Fruit fly (Drosophila melanogaster): Measurements from ENCODE around the gene FucTB.
A peak's percentile ranks its signal among the peaks of the same experiment; 100 is the strongest.

Gene FucTB

DNA sequence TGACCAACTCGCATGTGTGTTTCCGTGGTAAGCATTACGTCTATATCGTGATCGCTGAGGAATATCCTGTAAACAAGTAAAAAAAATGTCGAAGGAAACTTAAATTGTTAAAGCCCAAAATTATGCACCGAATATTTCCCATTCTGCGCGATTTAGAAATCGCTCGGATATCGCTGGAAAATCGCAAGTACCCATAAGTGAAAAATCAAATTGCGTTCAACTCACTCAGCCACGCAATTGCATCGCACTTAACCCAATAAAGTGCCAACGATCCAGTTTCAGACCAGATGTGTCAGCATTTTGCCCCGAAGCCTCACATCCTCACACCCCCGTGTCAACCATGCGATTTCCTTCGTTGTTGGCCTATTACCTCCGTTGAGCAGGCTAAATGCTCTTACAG is 34.5 kb downstream of the FucTB start:
- no peak for TF ChIP-seq dl (GFP tag; optimal IDR thresholded peaks at IDR 0.05; ENCODE audit: insufficient read depth in 1 of 2, partially characterized antibody in 2 of 2)
- no peak for TF ChIP-seq CG9705 (GFP tag; optimal IDR thresholded peaks at IDR 0.05)
- peak; percentile 56 for TF ChIP-seq Myc (optimal IDR thresholded peaks at IDR 0.05)

DNA sequence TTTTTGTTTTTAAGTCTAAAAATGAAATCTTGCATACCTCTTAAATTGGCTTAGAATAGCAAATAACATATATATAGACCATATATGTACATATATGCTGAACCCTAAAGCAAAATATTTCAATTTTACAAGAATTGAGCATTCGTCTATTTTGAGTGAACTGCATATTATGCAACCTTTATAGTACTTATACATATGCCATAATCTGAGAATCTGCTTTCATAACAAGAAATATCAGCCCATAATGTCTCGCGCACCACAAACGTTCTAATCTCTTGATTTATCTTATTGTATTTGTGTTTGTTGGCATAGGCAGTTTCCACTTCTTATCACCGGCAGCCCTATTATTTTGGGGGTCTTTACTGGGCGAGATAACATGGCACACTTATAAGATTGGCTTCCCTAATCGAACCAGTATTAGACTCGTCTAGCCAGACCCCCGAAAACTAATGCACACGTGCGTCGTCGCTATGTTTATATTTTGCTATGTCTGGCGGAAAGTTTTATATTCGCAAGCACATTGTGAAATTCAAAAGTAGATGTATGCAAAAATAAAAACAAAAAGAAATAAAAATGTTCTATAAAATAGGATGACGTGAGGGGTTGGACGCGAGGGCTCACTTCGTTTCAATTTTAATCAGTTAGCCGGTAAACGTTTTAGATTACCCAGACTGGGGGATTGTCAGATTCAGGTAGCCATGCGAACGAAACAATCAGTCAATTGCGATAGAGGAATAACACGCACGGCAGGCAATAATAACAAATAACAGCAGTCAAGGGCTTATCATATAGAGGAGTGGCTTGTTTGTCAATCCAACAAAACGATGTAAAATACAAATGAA is 41.7 kb downstream of the FucTB start:
- peak; percentile 83 for TF ChIP-seq h (GFP tag; optimal IDR thresholded peaks at IDR 0.05)
- TF ChIP-seq br (GFP tag; optimal IDR thresholded peaks at IDR 0.05), result peak; percentile 7
- no peak for TF ChIP-seq Hnf4 (GFP tag; optimal IDR thresholded peaks at IDR 0.05)
- no peak for TF ChIP-seq HLH106 (tag; optimal IDR thresholded peaks at IDR 0.05)

DNA sequence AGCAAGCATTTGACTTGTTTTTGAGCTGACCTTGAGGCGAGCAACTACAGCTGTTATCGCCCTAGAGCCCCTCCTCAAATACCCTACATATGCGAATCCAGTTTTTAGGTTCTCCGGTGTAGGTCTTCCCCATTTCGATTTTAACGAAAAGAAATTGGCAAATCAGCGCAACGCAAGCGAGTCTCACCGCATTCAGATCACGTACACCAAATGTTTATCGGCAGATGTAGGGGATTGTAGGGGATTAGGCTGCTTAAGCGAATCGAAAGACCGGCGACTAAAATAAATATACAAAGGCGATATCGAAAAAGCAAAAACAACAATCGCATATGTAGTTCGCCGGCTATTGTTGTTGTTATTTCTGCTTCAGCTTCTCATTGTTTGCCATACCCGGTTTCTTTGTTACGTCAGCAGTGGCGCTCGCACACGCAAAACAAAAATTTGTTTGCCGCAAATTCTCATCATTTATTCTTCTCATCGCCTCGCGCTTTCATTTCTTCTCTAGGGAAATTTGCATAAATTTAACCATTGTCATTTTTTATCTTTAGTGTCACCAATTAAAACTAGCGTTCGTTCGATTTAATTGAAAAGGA is 42.7 kb downstream of the FucTB start:
- peak; percentile 93 for TF ChIP-seq OdsH (GFP tag; optimal IDR thresholded peaks at IDR 0.05)
- peak in 1 of 2 experiments; percentile 24 for TF ChIP-seq dl (GFP tag; optimal IDR thresholded peaks at IDR 0.05; ENCODE audit: insufficient read depth in 1 of 2, partially characterized antibody in 2 of 2)
- no peak for TF ChIP-seq tai (GFP tag; optimal IDR thresholded peaks at IDR 0.05)
- peak; percentile 73 to 95 for TF ChIP-seq foxo (GFP tag; optimal IDR thresholded peaks at IDR 0.05)
- peak; percentile 97 for TF ChIP-seq fru (GFP tag; optimal IDR thresholded peaks at IDR 0.05)
- TF ChIP-seq Rel (GFP tag; optimal IDR thresholded peaks at IDR 0.05), result no peak
- peak; percentile 58 for TF ChIP-seq Rel (tag; optimal IDR thresholded peaks at IDR 0.05)
- TF ChIP-seq GATAd (GFP tag; optimal IDR thresholded peaks at IDR 0.05), result no peak
- peak; percentile 10 for TF ChIP-seq CG9705 (GFP tag; optimal IDR thresholded peaks at IDR 0.05)
- no peak for TF ChIP-seq Myc (optimal IDR thresholded peaks at IDR 0.05)
- TF ChIP-seq rgr (GFP tag; optimal IDR thresholded peaks at IDR 0.05), result peak; percentile 95
- peak; percentile 65 for TF ChIP-seq brk (GFP tag; optimal IDR thresholded peaks at IDR 0.05)
- TF ChIP-seq CrebA (GFP tag; optimal IDR thresholded peaks at IDR 0.05; ENCODE audit: borderline replicate concordance), result peak; percentile 84
- TF ChIP-seq h (GFP tag; optimal IDR thresholded peaks at IDR 0.05), result peak; percentile 95
- peak; percentile 89 for TF ChIP-seq CG32264 (GFP tag; optimal IDR thresholded peaks at IDR 0.05)
- peak; percentile 40 for TF ChIP-seq sv (GFP tag; optimal IDR thresholded peaks at IDR 0.05)
- TF ChIP-seq br (GFP tag; optimal IDR thresholded peaks at IDR 0.05), result peak; percentile 93
- TF ChIP-seq Hr83 (GFP tag; optimal IDR thresholded peaks at IDR 0.05; ENCODE audit: poor library complexity, severe bottlenecking), result no peak
- peak; percentile 24 for TF ChIP-seq Dif (GFP tag; optimal IDR thresholded peaks at IDR 0.05; ENCODE audit: partially characterized antibody)
- TF ChIP-seq lola (GFP tag; optimal IDR thresholded peaks at IDR 0.05), result no peak
- peak; percentile 81 for TF ChIP-seq Sp1 (GFP tag; optimal IDR thresholded peaks at IDR 0.05)
- TF ChIP-seq Hr78 (GFP tag; optimal IDR thresholded peaks at IDR 0.05), result no peak
- TF ChIP-seq ey (GFP tag; optimal IDR thresholded peaks at IDR 0.05), result peak; percentile 95
- peak; percentile 95 for TF ChIP-seq woc (GFP tag; optimal IDR thresholded peaks at IDR 0.05)
- no peak for TF ChIP-seq usp (GFP tag; optimal IDR thresholded peaks at IDR 0.05)
- peak; percentile 89 for TF ChIP-seq Hnf4 (GFP tag; optimal IDR thresholded peaks at IDR 0.05)
- no peak for TF ChIP-seq Dfd (GFP tag; optimal IDR thresholded peaks at IDR 0.05)
- TF ChIP-seq N (GFP tag; optimal IDR thresholded peaks at IDR 0.05), result no peak
- TF ChIP-seq Vsx2 (GFP tag; optimal IDR thresholded peaks at IDR 0.05; ENCODE audit: partially characterized antibody), result no peak
- TF ChIP-seq Jra (GFP tag; optimal IDR thresholded peaks at IDR 0.05), result peak; percentile 57
- TF ChIP-seq HLH106 (tag; optimal IDR thresholded peaks at IDR 0.05), result peak; percentile 81
- TF ChIP-seq pan (optimal IDR thresholded peaks at IDR 0.05), result no peak
- TF ChIP-seq psq (GFP tag; optimal IDR thresholded peaks at IDR 0.05), result peak; percentile 90
- TF ChIP-seq jim (GFP tag; optimal IDR thresholded peaks at IDR 0.05), result no peak
- peak; percentile 85 for TF ChIP-seq dmrt93B (GFP tag; optimal IDR thresholded peaks at IDR 0.05)
- TF ChIP-seq Abd-B (GFP tag; optimal IDR thresholded peaks at IDR 0.05), result no peak
- peak; percentile 74 for TF ChIP-seq sage (GFP tag; optimal IDR thresholded peaks at IDR 0.05)
- peak; percentile 75 for TF ChIP-seq Mio (GFP tag; optimal IDR thresholded peaks at IDR 0.05)
- no peak for TF ChIP-seq dsf (GFP tag; optimal IDR thresholded peaks at IDR 0.05; ENCODE audit: borderline replicate concordance)

Measured in whole organism, wandering third instar larva.